Fruit fly (Drosophila melanogaster): ENCODE measurements around the gene CG13786.
A peak's percentile ranks its signal among the peaks of the same experiment; 100 is the strongest.

The CG13786 gene

dm6 chr2L:7293475-7294332 is 40.9 kb upstream of the CG13786 start (continued):
- TF ChIP-seq ato (GFP tag; IDR thresholded peaks at IDR 0.05; ENCODE audit: partially characterized antibody), result no peak
- no peak for TF ChIP-seq MBD-R2 (GFP tag; IDR thresholded peaks at IDR 0.05)
- no peak for TF ChIP-seq CG7928 (GFP tag; optimal IDR thresholded peaks at IDR 0.05)
- peak; percentile 50 for TF ChIP-seq CG8388 (GFP tag; optimal IDR thresholded peaks at IDR 0.05)
- TF ChIP-seq dan (GFP tag; IDR thresholded peaks at IDR 0.05), result peak; percentile 23; the same call in 1 of the 2 replicates
- TF ChIP-seq Spps (tag; optimal IDR thresholded peaks at IDR 0.05), result no peak
- peak; percentile 19 for TF ChIP-seq bcd (GFP tag; optimal IDR thresholded peaks at IDR 0.05)
- TF ChIP-seq Xrp1 (GFP tag; IDR thresholded peaks at IDR 0.05), result peak; percentile 77
- TF ChIP-seq CG5245 (GFP tag; optimal IDR thresholded peaks at IDR 0.05), result no peak
- no peak for TF ChIP-seq MTF-1 (GFP tag; optimal IDR thresholded peaks at IDR 0.05; ENCODE audit: borderline replicate concordance)
- TF ChIP-seq CG31441 (GFP tag; IDR thresholded peaks at IDR 0.05), result peak; percentile 55; the same call in 1 of the 2 replicates
- TF ChIP-seq gcm (GFP tag; optimal IDR thresholded peaks at IDR 0.05), result peak; percentile 12
- peak; percentile 42; the same call in 1 of the 2 replicates for TF ChIP-seq ranshi (GFP tag; IDR thresholded peaks at IDR 0.05)
- no peak for TF ChIP-seq cad (GFP tag; optimal IDR thresholded peaks at IDR 0.05)
- peak; percentile 75 for TF ChIP-seq CG17361 (GFP tag; IDR thresholded peaks at IDR 0.05)
- peak; percentile 50 for TF ChIP-seq Ssrp (tag; optimal IDR thresholded peaks at IDR 0.05)
- no peak for TF ChIP-seq CG4328 (GFP tag; optimal IDR thresholded peaks at IDR 0.05)
- TF ChIP-seq CG9215 (GFP tag; IDR thresholded peaks at IDR 0.05), result no peak
- TF ChIP-seq ab (GFP tag; optimal IDR thresholded peaks at IDR 0.05), result no peak
- TF ChIP-seq zf30C (GFP tag; optimal IDR thresholded peaks at IDR 0.05), result peak; percentile 61
- peak; percentile 24; the same call in 1 of the 2 replicates for TF ChIP-seq sim (GFP tag; IDR thresholded peaks at IDR 0.05)
- no peak for TF ChIP-seq Rx (GFP tag; IDR thresholded peaks at IDR 0.05)
- no peak for TF ChIP-seq CG14441 (GFP tag; IDR thresholded peaks at IDR 0.05)
- no peak for TF ChIP-seq z (GFP tag; IDR thresholded peaks at IDR 0.05)
- TF ChIP-seq ERR (GFP tag; optimal IDR thresholded peaks at IDR 0.05), result no peak
- TF ChIP-seq CHES-1-like (GFP tag; optimal IDR thresholded peaks at IDR 0.05), result no peak
- TF ChIP-seq PHDP (tag; optimal IDR thresholded peaks at IDR 0.05), result peak; percentile 8
- no peak for TF ChIP-seq MESR4 (GFP tag; optimal IDR thresholded peaks at IDR 0.05)
- TF ChIP-seq crc (GFP tag; optimal IDR thresholded peaks at IDR 0.05), result no peak
- TF ChIP-seq disco-r (GFP tag; optimal IDR thresholded peaks at IDR 0.05), result no peak
- no peak for TF ChIP-seq dati (GFP tag; IDR thresholded peaks at IDR 0.05)
- peak; percentile 69 for TF ChIP-seq CG10979 (tag; optimal IDR thresholded peaks at IDR 0.05)
- TF ChIP-seq NK7.1 (GFP tag; optimal IDR thresholded peaks at IDR 0.05), result no peak
- peak; percentile 65 for TF ChIP-seq CoRest (tag; optimal IDR thresholded peaks at IDR 0.05)
- TF ChIP-seq Dbx (GFP tag; IDR thresholded peaks at IDR 0.05), result no peak
- TF ChIP-seq CG10274 (GFP tag; optimal IDR thresholded peaks at IDR 0.05), result no peak
- TF ChIP-seq al (GFP tag; IDR thresholded peaks at IDR 0.05), result no peak
- peak in 1 of 2 experiments; percentile 17 for TF ChIP-seq Hr51 (GFP tag; optimal IDR thresholded peaks at IDR 0.05)
- TF ChIP-seq Optix (GFP tag; IDR thresholded peaks at IDR 0.05), result no peak
- no peak for TF ChIP-seq hkb (optimal IDR thresholded peaks at IDR 0.05)
- TF ChIP-seq hkb (GFP tag; IDR thresholded peaks at IDR 0.05), result no peak
- TF ChIP-seq CG3407 (GFP tag; optimal IDR thresholded peaks at IDR 0.05), result no peak
- TF ChIP-seq Hr39 (optimal IDR thresholded peaks at IDR 0.05), result no peak
- no peak for TF ChIP-seq CG13624 (GFP tag; optimal IDR thresholded peaks at IDR 0.05)
- TF ChIP-seq Oli (tag; optimal IDR thresholded peaks at IDR 0.05), result peak; percentile 54
- no peak for TF ChIP-seq CG9932 (GFP tag; IDR thresholded peaks at IDR 0.05)
- TF ChIP-seq Chrac-16 (GFP tag; optimal IDR thresholded peaks at IDR 0.05), result peak; percentile 37
- TF ChIP-seq CG34422 (GFP tag; IDR thresholded peaks at IDR 0.05), result no peak
- TF ChIP-seq CG12236 (GFP tag; optimal IDR thresholded peaks at IDR 0.05), result no peak
- no peak for TF ChIP-seq CG15514 (GFP tag; optimal IDR thresholded peaks at IDR 0.05)
- TF ChIP-seq Camta (GFP tag; optimal IDR thresholded peaks at IDR 0.05), result no peak
